In genomic region chr2L:8946718-8947316, dm6 we compare ENCODE assay signal across 2 fruit fly cellular contexts.
A peak's percentile ranks its signal among the peaks of the same experiment; 100 is the strongest.
TF ChIP-seq lines count a peak whose summit lies in the region.

CG46397 (plus strand) TSS chr2L:8947266.

- TF ChIP-seq CTCF in whole organism, embryonic (GFP tag; optimal IDR thresholded peaks at IDR 0.05; lab: Kevin White, UChicago): no peak

TF ChIP-seq in whole organism, embryonic, 481 proteins besides CTCF, POLR2A, EP300 and RAD21:
- peak; percentile 59 for TF ChIP-seq CG34376 (GFP tag; optimal IDR thresholded peaks at IDR 0.05; lab: Kevin White, UChicago)
- TF ChIP-seq CG6765 (GFP tag; optimal IDR thresholded peaks at IDR 0.05; lab: Kevin White, UChicago): no peak
- TF ChIP-seq grau (tag; optimal IDR thresholded peaks at IDR 0.05; lab: Kevin White, UChicago): peak; percentile 63
- TF ChIP-seq exex (tag; optimal IDR thresholded peaks at IDR 0.05; lab: Kevin White, UChicago): peak; percentile 94
- TF ChIP-seq mirr (GFP tag; optimal IDR thresholded peaks at IDR 0.05; lab: Kevin White, UChicago): peak; percentile 83
- no peak for TF ChIP-seq crol (GFP tag; IDR thresholded peaks at IDR 0.05; lab: Robert Waterston, UW)
- TF ChIP-seq CG15479 (GFP tag; optimal IDR thresholded peaks at IDR 0.05; lab: Kevin White, UChicago): peak; percentile 33
- TF ChIP-seq D19A (tag; optimal IDR thresholded peaks at IDR 0.05; lab: Kevin White, UChicago): no peak
- TF ChIP-seq sd (tag; optimal IDR thresholded peaks at IDR 0.05; lab: Kevin White, UChicago): peak; percentile 21
- peak in 1 of 2 experiments; percentile 4 for TF ChIP-seq eve (GFP tag; optimal IDR thresholded peaks at IDR 0.05; lab: Kevin White, UChicago)
- peak in 1 of 2 experiments; percentile 8 for TF ChIP-seq Pdp1 (GFP tag; optimal IDR thresholded peaks at IDR 0.05; lab: Kevin White, UChicago)
- peak; percentile 16 for TF ChIP-seq Med (GFP tag; lab: Kevin White, UChicago)
- TF ChIP-seq Fer1 (GFP tag; optimal IDR thresholded peaks at IDR 0.05; lab: Kevin White, UChicago): peak; percentile 9

TF ChIP-seq in whole organism, prepupa, 60 proteins besides CTCF, POLR2A, EP300 and RAD21:
- TF ChIP-seq CG11762 (GFP tag; optimal IDR thresholded peaks at IDR 0.05; lab: Kevin White, UChicago; ENCODE audit: insufficient read depth): no peak
- TF ChIP-seq CG4318 (GFP tag; optimal IDR thresholded peaks at IDR 0.05; lab: Kevin White, UChicago): no peak
- TF ChIP-seq vri (GFP tag; optimal IDR thresholded peaks at IDR 0.05; lab: Kevin White, UChicago): peak; percentile 89
- TF ChIP-seq CG6808 (GFP tag; optimal IDR thresholded peaks at IDR 0.05; lab: Kevin White, UChicago): no peak
- TF ChIP-seq svp (GFP tag; lab: Kevin White, UChicago): peak; percentile 18
- TF ChIP-seq CG6854 (GFP tag; optimal IDR thresholded peaks at IDR 0.05; lab: Kevin White, UChicago): no peak
- no peak for TF ChIP-seq Sox102F (GFP tag; optimal IDR thresholded peaks at IDR 0.05; lab: Kevin White, UChicago)
TF ChIP-seq in whole organism, prepupa: peak in this region for 2.
